Worm (Caenorhabditis elegans) whole organism, L1 larva: Measurements from ENCODE around the gene cid-1.

ENCODE experiments used
- C16A3.4 ChIP-seq: fragments of 150-350 bp; optimal IDR thresholded peaks from 2 replicates; lab custom pipeline; 2014; ENCODE audit warnings: missing biosample characterization, missing genetic modification characterization
- aha-1 ChIP-seq: fragments of 150-350 bp; optimal IDR thresholded peaks from 2 replicates; lab custom pipeline; 2014; ENCODE audit warnings: missing biosample characterization, missing genetic modification characterization
- alr-1 ChIP-seq: fragments of 200-800 bp; sonication (Bioruptor generic); optimal IDR thresholded peaks from 2 replicates; lab custom pipeline; 2018; ENCODE audit warnings: borderline replicate concordance, mild to moderate bottlenecking, missing genetic modification characterization, missing compliant biosample characterization
- blmp-1 ChIP-seq: fragments of 150-350 bp; optimal IDR thresholded peaks from 2 replicates; lab custom pipeline; 2014; ENCODE audit warnings: missing biosample characterization, missing genetic modification characterization
- ceh-63 ChIP-seq: fragments of 200-800 bp; sonication (Bioruptor generic); optimal IDR thresholded peaks from 2 replicates; lab custom pipeline; 2018; ENCODE audit warnings: mild to moderate bottlenecking, missing genetic modification characterization, missing compliant biosample characterization
- ceh-88 ChIP-seq: fragments of 200-800 bp; sonication (Bioruptor generic); IDR thresholded peaks from 2 replicates; pipeline ENCODE4 v1.3.6; 2022; ENCODE audit warnings: missing genetic modification characterization, missing compliant biosample characterization
- ceh-90 ChIP-seq: sonication (generic microtip); optimal IDR thresholded peaks from 2 replicates; lab custom pipeline; 2016; ENCODE audit warnings: missing genetic modification characterization, missing compliant biosample characterization
- ces-1 ChIP-seq: fragments of 150-350 bp; optimal IDR thresholded peaks from 2 replicates; lab custom pipeline; 2014; ENCODE audit warnings: missing biosample characterization, missing genetic modification reagents, missing genetic modification characterization
- dsc-1 ChIP-seq: sonication (generic microtip); optimal IDR thresholded peaks from 2 replicates; lab custom pipeline; 2016; ENCODE audit warnings: mild to moderate bottlenecking, missing genetic modification characterization, missing compliant biosample characterization
- efl-1 ChIP-seq, 4 experiments: fragments of 150-350 bp; optimal IDR thresholded peaks in 3 of 4; peaks in 1 of 4; 1 replicate in 1 of 4; 2 replicates in 3 of 4; lab custom pipeline; 2014; ENCODE audit warnings: missing biosample characterization in 2 of 4, missing genetic modification characterization in 2 of 4, missing genetic modification reagents in 2 of 4
- efl-3 ChIP-seq: fragments of 200-800 bp; sonication (Bioruptor generic); optimal IDR thresholded peaks from 2 replicates; lab custom pipeline; 2018; ENCODE audit warnings: mild to moderate bottlenecking, missing genetic modification characterization, missing compliant biosample characterization
- egl-13 ChIP-seq: sonication (generic microtip); optimal IDR thresholded peaks from 2 replicates; lab custom pipeline; 2016; ENCODE audit warnings: missing genotype, missing genetic modification reagents, missing genetic modification characterization, missing compliant biosample characterization
- egl-27 ChIP-seq, 2 experiments: fragments of 150-350 bp in 1 of 2; sonication (generic microtip); optimal IDR thresholded peaks; 3 replicates each; lab custom pipeline; 2017 to 2018; ENCODE audit warnings: missing biosample characterization in 2 of 2, missing genetic modification characterization in 2 of 2, missing genetic modification reagents in 2 of 2
- elt-2 ChIP-seq: sonication (generic microtip); optimal IDR thresholded peaks from 2 replicates; lab custom pipeline; 2016; ENCODE audit warnings: missing genetic modification characterization, mild to moderate bottlenecking, inconsistent platforms, missing compliant biosample characterization, missing genetic modification reagents
- ets-5 ChIP-seq: fragments of 200-800 bp; sonication (Bioruptor generic); IDR thresholded peaks from 2 replicates; pipeline ENCODE4 v1.3.6; 2022; ENCODE audit warnings: missing genetic modification characterization, missing compliant biosample characterization
- fkh-4 ChIP-seq: sonication (generic microtip); optimal IDR thresholded peaks from 2 replicates; lab custom pipeline; 2016; ENCODE audit warnings: missing compliant biosample characterization, missing genetic modification characterization, borderline replicate concordance
- fos-1 ChIP-seq: fragments of 150-350 bp; optimal IDR thresholded peaks from 2 replicates; lab custom pipeline; 2014; ENCODE audit warnings: missing biosample characterization, missing genetic modification characterization
- grh-1 ChIP-seq: fragments of 200-800 bp; sonication (Bioruptor generic); IDR thresholded peaks from 2 replicates; pipeline ENCODE4 v1.3.6; 2022; ENCODE audit warnings: missing genetic modification reagents, missing genetic modification characterization, missing compliant biosample characterization
- hlh-4 ChIP-seq: sonication (generic microtip); optimal IDR thresholded peaks from 2 replicates; lab custom pipeline; 2016; ENCODE audit warnings: mild to moderate bottlenecking, missing genetic modification characterization, missing compliant biosample characterization
- hpl-2 ChIP-seq: fragments of 150-350 bp; optimal IDR thresholded peaks from 2 replicates; lab custom pipeline; 2014; ENCODE audit warnings: missing biosample characterization, missing genetic modification reagents, missing genetic modification characterization
- irx-1 ChIP-seq: sonication (generic microtip); optimal IDR thresholded peaks from 2 replicates; lab custom pipeline; 2016; ENCODE audit warnings: missing genetic modification characterization, missing compliant biosample characterization
- isw-1 ChIP-seq: fragments of 200-800 bp; sonication (Bioruptor generic); IDR thresholded peaks from 2 replicates; pipeline ENCODE4 v1.3.6; 2022; ENCODE audit warnings: missing genetic modification characterization, missing compliant biosample characterization
- jun-1 ChIP-seq: fragments of 150-350 bp; optimal IDR thresholded peaks from 2 replicates; lab custom pipeline; 2014; ENCODE audit warnings: missing biosample characterization, missing genetic modification reagents, missing genetic modification characterization
- lin-14 ChIP-seq: fragments of 200-800 bp; sonication (Bioruptor generic); optimal IDR thresholded peaks from 2 replicates; lab custom pipeline; 2018; ENCODE audit warnings: mild to moderate bottlenecking, missing genetic modification characterization, moderate library complexity, missing compliant biosample characterization
- lin-35 ChIP-seq, 2 experiments: fragments of 150-350 bp; optimal IDR thresholded peaks; 2 replicates each; lab custom pipeline; 2014; ENCODE audit warnings: missing biosample characterization in 2 of 2, missing genetic modification characterization in 2 of 2, missing genetic modification reagents in 2 of 2
- lin-39 ChIP-seq: fragments of 150-350 bp; optimal IDR thresholded peaks from 2 replicates; lab custom pipeline; 2014; ENCODE audit warnings: missing biosample characterization, missing genetic modification reagents, missing genetic modification characterization
- lir-3 ChIP-seq: sonication (generic microtip); optimal IDR thresholded peaks from 2 replicates; lab custom pipeline; 2016; ENCODE audit warnings: mild to moderate bottlenecking, missing genetic modification characterization, moderate library complexity, missing compliant biosample characterization; ENCODE audit not compliant: poor library complexity
- lsy-2 ChIP-seq, 2 experiments: fragments of 150-350 bp; optimal IDR thresholded peaks; 2 replicates each; lab custom pipeline; 2014; ENCODE audit warnings: missing biosample characterization in 2 of 2, missing genetic modification characterization in 2 of 2
- nhr-19 ChIP-seq: fragments of 200-800 bp; sonication (Bioruptor generic); conservative IDR thresholded peaks from 2 replicates; pipeline ENCODE4 v1.3.6; 2022; ENCODE audit warnings: missing genetic modification characterization, missing compliant biosample characterization
- nhr-20 ChIP-seq: sonication (generic microtip); optimal IDR thresholded peaks from 2 replicates; lab custom pipeline; 2016; ENCODE audit warnings: mild to moderate bottlenecking, missing genetic modification characterization, missing compliant biosample characterization
- nhr-237 ChIP-seq: fragments of 150-350 bp; optimal IDR thresholded peaks from 2 replicates; lab custom pipeline; 2014; ENCODE audit warnings: missing biosample characterization, missing genetic modification characterization
- nhr-47 ChIP-seq: sonication (generic microtip); optimal IDR thresholded peaks from 2 replicates; lab custom pipeline; 2016; ENCODE audit warnings: mild to moderate bottlenecking, missing genetic modification characterization, moderate library complexity, missing compliant biosample characterization
- nhr-71 ChIP-seq: sonication (generic microtip); optimal IDR thresholded peaks from 2 replicates; lab custom pipeline; 2016; ENCODE audit warnings: mild to moderate bottlenecking, missing genetic modification characterization, moderate library complexity, missing compliant biosample characterization
- nhr-76 ChIP-seq: sonication (generic microtip); optimal IDR thresholded peaks from 2 replicates; lab custom pipeline; 2017; ENCODE audit warnings: missing biosample characterization, missing genetic modification characterization
- nhr-84 ChIP-seq: sonication (generic microtip); optimal IDR thresholded peaks from 2 replicates; lab custom pipeline; 2017; ENCODE audit warnings: missing biosample characterization, missing genetic modification characterization
- nhr-85 ChIP-seq: sonication (generic microtip); peaks from one replicate; lab custom pipeline; 2016; ENCODE audit warnings: missing genetic modification characterization, inconsistent platforms, missing compliant biosample characterization
- nhr-90 ChIP-seq: sonication (generic microtip); optimal IDR thresholded peaks from 2 replicates; lab custom pipeline; 2016; ENCODE audit warnings: mild to moderate bottlenecking, missing genetic modification characterization, missing compliant biosample characterization; ENCODE audit not compliant: poor library complexity
- pag-3 ChIP-seq: sonication (generic microtip); optimal IDR thresholded peaks from 2 replicates; lab custom pipeline; 2017; ENCODE audit warnings: missing genetic modification characterization, mild to moderate bottlenecking, missing compliant biosample characterization, antibody characterized with exemption, borderline replicate concordance; ENCODE audit not compliant: insufficient read depth
- pqm-1 ChIP-seq: sonication (generic microtip); optimal IDR thresholded peaks from 3 replicates; lab custom pipeline; 2017; ENCODE audit warnings: missing biosample characterization, missing genetic modification characterization
- rnt-1 ChIP-seq: sonication (generic microtip); optimal IDR thresholded peaks from 2 replicates; lab custom pipeline; 2016; ENCODE audit warnings: mild to moderate bottlenecking, missing genetic modification characterization, moderate library complexity, missing compliant biosample characterization
- skn-1 ChIP-seq: fragments of 150-350 bp; optimal IDR thresholded peaks from 2 replicates; lab custom pipeline; 2014; ENCODE audit warnings: missing biosample characterization, missing genetic modification characterization
- snu-23 ChIP-seq: sonication (generic microtip); optimal IDR thresholded peaks from 2 replicates; lab custom pipeline; 2016; ENCODE audit warnings: missing genetic modification characterization, missing compliant biosample characterization
- swsn-7 ChIP-seq: sonication (generic microtip); optimal IDR thresholded peaks from 2 replicates; lab custom pipeline; 2016; ENCODE audit warnings: missing genetic modification characterization, missing compliant biosample characterization
- tlp-1 ChIP-seq: fragments of 150-350 bp; optimal IDR thresholded peaks from 2 replicates; lab custom pipeline; 2014; ENCODE audit warnings: missing biosample characterization, missing genetic modification characterization
- unc-130 ChIP-seq: fragments of 150-350 bp; optimal IDR thresholded peaks from 2 replicates; lab custom pipeline; 2017; ENCODE audit warnings: missing biosample characterization, missing genetic modification characterization, inconsistent platforms
- unc-62 ChIP-seq: fragments of 150-350 bp; optimal IDR thresholded peaks from 2 replicates; lab custom pipeline; 2014; ENCODE audit warnings: missing biosample characterization, missing genetic modification reagents, missing genetic modification characterization
- unc-86 ChIP-seq: sonication (generic microtip); optimal IDR thresholded peaks from 2 replicates; lab custom pipeline; 2016; ENCODE audit warnings: missing genetic modification characterization, missing compliant biosample characterization
- vab-15 ChIP-seq: sonication (generic microtip); optimal IDR thresholded peaks from 2 replicates; lab custom pipeline; 2017; ENCODE audit warnings: missing genotype, mild to moderate bottlenecking, missing genetic modification characterization, missing compliant biosample characterization
- zag-1 ChIP-seq: fragments of 150-350 bp; optimal IDR thresholded peaks from 2 replicates; lab custom pipeline; 2014; ENCODE audit warnings: missing biosample characterization, missing genetic modification characterization
- zip-4 ChIP-seq: fragments of 200-800 bp; sonication (Bioruptor generic); optimal IDR thresholded peaks from 2 replicates; lab custom pipeline; 2018; ENCODE audit warnings: mild to moderate bottlenecking, missing genetic modification characterization, moderate library complexity, missing compliant biosample characterization
- ztf-11 ChIP-seq, 2 experiments: sonication (generic microtip); optimal IDR thresholded peaks; 2 replicates each; lab custom pipeline; 2016 to 2017; ENCODE audit warnings: missing genetic modification characterization in 2 of 2, missing biosample characterization in 1 of 2, missing compliant biosample characterization in 1 of 2
- ztf-4 ChIP-seq: fragments of 150-350 bp; optimal IDR thresholded peaks from 2 replicates; lab custom pipeline; 2014; ENCODE audit warnings: missing biosample characterization, missing genetic modification characterization

cid-1 gene

ce11 chrIII:5172470-5172869 lies 1.3 kb upstream of the cid-1 start, which contains the start of gene K10D2.5:
TSS of gene K10D2.5 (plus strand) at chrIII:5172720.
- peak; percentile 77 for TF ChIP-seq blmp-1
- TF ChIP-seq hpl-2 (GFP tag; lab: Kevin White, UChicago) = peak; percentile 83
- peak; percentile 95 for TF ChIP-seq ceh-63 (GFP tag; lab: Kevin White, UChicago)
- peak; percentile 84 for TF ChIP-seq skn-1
- peak; percentile 18 for TF ChIP-seq pag-3 (tag; lab: Kevin White, UChicago)
- no peak for TF ChIP-seq unc-62
- peak; percentile 90 for TF ChIP-seq unc-130 (tag; lab: Kevin White, UChicago)
- peak; percentile 94 for TF ChIP-seq dsc-1 (tag; lab: Kevin White, UChicago)
- TF ChIP-seq nhr-20 (tag; lab: Kevin White, UChicago) = peak; percentile 94
- no peak for TF ChIP-seq efl-3 (GFP tag; lab: Kevin White, UChicago)
- TF ChIP-seq ceh-88 (GFP tag; lab: Robert Waterston, UW) = peak; percentile 81
- no peak for TF ChIP-seq nhr-84 (tag; lab: Kevin White, UChicago)
- peak in 1 of 2 experiments; percentile 99 for TF ChIP-seq ztf-11 (tag; optimal IDR thresholded peaks at IDR 0.05; lab: Kevin White, UChicago)
- TF ChIP-seq egl-13 = peak; percentile 90
- TF ChIP-seq nhr-47 (tag; lab: Kevin White, UChicago) = peak; percentile 96
- no peak for TF ChIP-seq pqm-1 (tag; lab: Kevin White, UChicago)
- TF ChIP-seq ceh-90 (tag; lab: Kevin White, UChicago) = peak; percentile 94
- TF ChIP-seq snu-23 (GFP tag; lab: Kevin White, UChicago) = peak; percentile 96
- TF ChIP-seq nhr-237 (tag; lab: Kevin White, UChicago) = peak; percentile 76
- peak; percentile 95 for TF ChIP-seq nhr-19 (GFP tag; lab: Robert Waterston, UW)
- TF ChIP-seq ces-1 = no peak
- peak; percentile 96 for TF ChIP-seq nhr-90 (tag; lab: Kevin White, UChicago)
- TF ChIP-seq nhr-71 (tag; lab: Kevin White, UChicago) = peak; percentile 97
- TF ChIP-seq efl-1 (optimal IDR thresholded peaks at IDR 0.05; lab: Kevin White, UChicago) = peak; percentile 92 to 94
- TF ChIP-seq efl-1 (GFP tag; optimal IDR thresholded peaks at IDR 0.05 in 1 of 2; lab: Kevin White, UChicago) = peak; percentile 87 to 98
- TF ChIP-seq fos-1 (tag; lab: Kevin White, UChicago) = peak; percentile 82
- TF ChIP-seq egl-27 (tag; optimal IDR thresholded peaks at IDR 0.05; lab: Kevin White, UChicago) = peak in 1 of 2 experiments; percentile 14
- TF ChIP-seq zip-4 (GFP tag; lab: Kevin White, UChicago) = peak; percentile 50
- TF ChIP-seq ztf-4 (tag; lab: Kevin White, UChicago) = peak; percentile 47
- no peak for TF ChIP-seq ets-5 (GFP tag; lab: Robert Waterston, UW)
- TF ChIP-seq jun-1 (tag; lab: Kevin White, UChicago) = peak; percentile 79
- peak; percentile 14 for TF ChIP-seq zag-1
- peak; percentile 93 for TF ChIP-seq irx-1 (tag; lab: Kevin White, UChicago)
- TF ChIP-seq nhr-85 (tag; lab: Kevin White, UChicago) = peak; percentile 95
- peak; percentile 91 for TF ChIP-seq unc-86 (tag; lab: Kevin White, UChicago)
- no peak for TF ChIP-seq nhr-76 (tag; lab: Kevin White, UChicago)
- no peak for TF ChIP-seq tlp-1 (tag; lab: Kevin White, UChicago)
- peak; percentile 71 for TF ChIP-seq lin-39
- peak; percentile 92 for TF ChIP-seq fkh-4 (tag; lab: Kevin White, UChicago)
- TF ChIP-seq hlh-4 (tag; lab: Kevin White, UChicago) = no peak
- TF ChIP-seq isw-1 (GFP tag; lab: Robert Waterston, UW) = peak; percentile 97
- no peak for TF ChIP-seq alr-1
- peak; percentile 91 to 93 for TF ChIP-seq lsy-2 (tag; optimal IDR thresholded peaks at IDR 0.05; lab: Kevin White, UChicago)
- TF ChIP-seq elt-2 = peak; percentile 51
- TF ChIP-seq lin-35 (GFP tag; optimal IDR thresholded peaks at IDR 0.05; lab: Kevin White, UChicago) = peak; percentile 87 to 92
- TF ChIP-seq grh-1 (GFP tag; lab: Robert Waterston, UW) = peak; percentile 83
- peak; percentile 94 for TF ChIP-seq lin-14 (GFP tag; lab: Kevin White, UChicago)
- peak; percentile 98 for TF ChIP-seq lir-3 (tag; lab: Kevin White, UChicago)
- TF ChIP-seq vab-15 (tag; lab: Kevin White, UChicago) = peak; percentile 97
- peak; percentile 100 for TF ChIP-seq rnt-1 (tag; lab: Kevin White, UChicago)
- peak; percentile 57 for TF ChIP-seq aha-1 (tag; lab: Kevin White, UChicago)
- TF ChIP-seq C16A3.4 (tag; lab: Kevin White, UChicago) = peak; percentile 94
- peak; percentile 92 for TF ChIP-seq swsn-7
